Fruit fly (Drosophila melanogaster) whole organism, pupa: Measurements from ENCODE around the gene CG16964.

Source experiments
- CG12605 ChIP-seq: fragments of 200-800 bp; sonication (Bioruptor generic); IDR thresholded peaks from 2 replicates; pipeline ENCODE4 v1.3.6; 2022; ENCODE audit warnings: missing biosample characterization, missing genetic modification characterization
- CG13204 ChIP-seq: fragments of 200-800 bp; sonication (Bioruptor generic); optimal IDR thresholded peaks from 2 replicates; lab custom pipeline; 2018; ENCODE audit warnings: missing biosample characterization, mild to moderate bottlenecking, missing genetic modification characterization, moderate library complexity
- CG14655 ChIP-seq: fragments of 200-800 bp; sonication (Bioruptor generic); optimal IDR thresholded peaks from 3 replicates; lab custom pipeline; 2017; ENCODE audit warnings: mild to moderate bottlenecking, missing biosample characterization, missing genetic modification reagents, missing genetic modification characterization
- CG15710 ChIP-seq: fragments of 200-800 bp; sonication (Bioruptor generic); optimal IDR thresholded peaks from 2 replicates; lab custom pipeline; 2018; ENCODE audit warnings: missing biosample characterization, mild to moderate bottlenecking, missing genetic modification characterization, moderate library complexity
- CG17806 ChIP-seq: fragments of 200-800 bp; sonication (Bioruptor generic); optimal IDR thresholded peaks from 2 replicates; lab custom pipeline; 2018; ENCODE audit warnings: missing biosample characterization, mild to moderate bottlenecking, missing genetic modification characterization, moderate library complexity
- CG32121 ChIP-seq: fragments of 200-800 bp; sonication (Bioruptor generic); IDR thresholded peaks from 2 replicates; pipeline ENCODE4 v1.3.6; 2022; ENCODE audit warnings: missing biosample characterization, missing genetic modification characterization
- CG8159 ChIP-seq: fragments of 200-800 bp; sonication (Bioruptor generic); optimal IDR thresholded peaks from 3 replicates; lab custom pipeline; 2018; ENCODE audit warnings: missing biosample characterization, mild to moderate bottlenecking, missing genetic modification characterization, moderate library complexity
- D1 ChIP-seq: fragments of 200-800 bp; sonication (Bioruptor generic); optimal IDR thresholded peaks from 2 replicates; lab custom pipeline; 2018; ENCODE audit warnings: missing biosample characterization, mild to moderate bottlenecking, missing genetic modification characterization, moderate library complexity
- EcR ChIP-seq: fragments of 200-800 bp; sonication (Bioruptor generic); optimal IDR thresholded peaks from 3 replicates; lab custom pipeline; 2019; ENCODE audit warnings: missing biosample characterization, missing genetic modification characterization, mild to moderate bottlenecking, moderate library complexity, missing genetic modification reagents
- Ets98B ChIP-seq: fragments of 200-800 bp; sonication (Bioruptor generic); IDR thresholded peaks from 2 replicates; pipeline ENCODE4 v1.3.6; 2022; ENCODE audit warnings: missing biosample characterization, missing genetic modification characterization
- Pif1A ChIP-seq: fragments of 200-800 bp; sonication (Bioruptor generic); optimal IDR thresholded peaks from 3 replicates; lab custom pipeline; 2016; ENCODE audit warnings: missing biosample characterization, missing genetic modification characterization
- Snoo ChIP-seq: fragments of 200-800 bp; sonication (Bioruptor generic); optimal IDR thresholded peaks from 3 replicates; lab custom pipeline; 2017; ENCODE audit warnings: missing biosample characterization, mild to moderate bottlenecking, missing genetic modification characterization, inconsistent platforms
- fd96Ca ChIP-seq: fragments of 200-800 bp; sonication (Bioruptor generic); IDR thresholded peaks from 3 replicates; pipeline ENCODE4 v1.3.6; 2022; ENCODE audit warnings: missing biosample characterization, missing genetic modification characterization

DNA sequence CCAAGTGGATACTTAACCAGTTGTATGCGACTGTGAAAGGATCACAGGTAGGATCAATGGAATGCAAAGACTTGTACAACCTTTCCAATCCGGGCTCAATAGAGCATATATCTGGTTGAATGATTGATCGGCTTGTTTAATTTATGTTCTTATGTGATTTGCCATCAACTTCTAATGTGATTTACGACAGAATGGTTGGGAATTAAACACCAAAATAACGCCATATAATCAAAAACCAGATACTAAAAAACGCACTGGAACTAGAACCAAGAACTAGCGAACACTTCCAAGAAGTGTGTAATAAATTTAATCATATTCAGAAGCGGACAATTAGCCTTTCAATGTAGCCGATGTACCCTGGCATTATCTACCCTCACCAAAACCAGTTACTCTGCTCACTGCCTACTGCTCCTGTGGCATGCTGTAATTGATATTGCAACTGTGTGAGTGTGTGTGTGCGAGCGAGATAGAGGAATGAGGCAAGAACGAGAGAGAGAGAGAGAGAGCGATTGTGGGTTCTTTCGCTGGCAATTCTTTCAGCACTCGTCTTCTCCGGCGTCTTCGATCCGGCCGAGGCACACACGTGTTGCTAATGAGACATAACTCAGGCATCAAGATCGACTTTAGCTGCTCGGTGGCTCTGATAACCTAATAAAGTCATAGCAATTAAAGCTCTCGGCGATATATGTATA is 21.0 kb downstream of the CG16964 start:
- TF ChIP-seq CG13204 (GFP tag; lab: Kevin White, UChicago) (peak; percentile 25), Snoo (tag; lab: Kevin White, UChicago) (peak; percentile 14), EcR (GFP tag; lab: Kevin White, UChicago) (peak; percentile 11), Pif1A (GFP tag; lab: Kevin White, UChicago) (peak; percentile 34), CG12605 (GFP tag; lab: Robert Waterston, UW) (no peak), CG15710 (tag; lab: Kevin White, UChicago) (peak; percentile 46), CG32121 (GFP tag; lab: Robert Waterston, UW) (0 out of 2 replicates have a peak, but pooled peaks have one; percentile 10), fd96Ca (GFP tag; lab: Robert Waterston, UW) (0 out of 3 replicates have a peak, but pooled peaks have one; percentile 33), CG17806 (peak; percentile 47), D1 (tag; lab: Kevin White, UChicago) (no peak), CG8159 (tag; lab: Kevin White, UChicago) (peak; percentile 67), CG14655 (GFP tag; lab: Kevin White, UChicago) (peak; percentile 81), Ets98B (no peak)
